Worm (Caenorhabditis elegans) whole organism, young adult: ENCODE results near the gene C35A5.5.

Experiments
- F22D6.2 ChIP-seq: sonication (generic microtip); optimal IDR thresholded peaks from 2 replicates; lab custom pipeline; 2016; ENCODE audit warnings: mild to moderate bottlenecking, missing genetic modification characterization, missing compliant biosample characterization
- F49E8.2 ChIP-seq: sonication (generic microtip); optimal IDR thresholded peaks from 3 replicates; lab custom pipeline; 2017; ENCODE audit warnings: missing genetic modification characterization, mild to moderate bottlenecking, missing compliant biosample characterization, antibody characterized with exemption, moderate library complexity; ENCODE audit not compliant: insufficient read depth
- K12H6.12 ChIP-seq: fragments of 200-800 bp; sonication (Bioruptor generic); optimal IDR thresholded peaks from 2 replicates; lab custom pipeline; 2018; ENCODE audit warnings: mild to moderate bottlenecking, missing genetic modification characterization, missing compliant biosample characterization
- Y53G8AR.9 ChIP-seq: fragments of 200-800 bp; sonication (Bioruptor generic); conservative IDR thresholded peaks from 2 replicates; pipeline ENCODE4 v1.3.6; 2022; ENCODE audit warnings: missing genetic modification reagents, missing genetic modification characterization, missing compliant biosample characterization
- Y56A3A.18 ChIP-seq: fragments of 200-800 bp; sonication (Bioruptor generic); IDR thresholded peaks from 2 replicates; pipeline ENCODE4 v1.3.6; 2022; ENCODE audit warnings: missing genetic modification reagents, missing genetic modification characterization, missing compliant biosample characterization
- aptf-2 ChIP-seq: fragments of 200-800 bp; sonication (Bioruptor generic); conservative IDR thresholded peaks from 2 replicates; pipeline ENCODE4 v1.3.6; 2022; ENCODE audit warnings: missing genetic modification reagents, missing genetic modification characterization, missing compliant biosample characterization
- aptf-3 ChIP-seq: fragments of 200-800 bp; sonication (Bioruptor generic); IDR thresholded peaks from 2 replicates; pipeline ENCODE4 v1.3.6; 2022; ENCODE audit warnings: missing genetic modification characterization, missing compliant biosample characterization
- athp-1 ChIP-seq: sonication (generic microtip); optimal IDR thresholded peaks from 2 replicates; lab custom pipeline; 2017; ENCODE audit warnings: mild to moderate bottlenecking, missing genetic modification characterization, missing compliant biosample characterization
- attf-3 ChIP-seq: fragments of 200-800 bp; sonication (Bioruptor generic); conservative IDR thresholded peaks from 2 replicates; pipeline ENCODE4 v1.3.6; 2022; ENCODE audit warnings: missing genetic modification reagents, missing genetic modification characterization, missing compliant biosample characterization
- attf-5 ChIP-seq: fragments of 200-800 bp; sonication (Bioruptor generic); optimal IDR thresholded peaks from 2 replicates; lab custom pipeline; 2018; ENCODE audit warnings: mild to moderate bottlenecking, missing genetic modification characterization, missing compliant biosample characterization
- cebp-1 ChIP-seq, 2 experiments: fragments of 200-800 bp in 1 of 2; sonication (Bioruptor generic) in 1 of 2; sonication (generic microtip) in 1 of 2; IDR thresholded peaks in 1 of 2; optimal IDR thresholded peaks in 1 of 2; 2 replicates each; pipeline versions ENCODE4 v1.3.6 to Lab custom; 2017 to 2022; ENCODE audit warnings: missing compliant biosample characterization in 2 of 2, missing genetic modification characterization in 2 of 2, mild to moderate bottlenecking in 1 of 2, missing genetic modification reagents in 1 of 2, moderate library complexity in 1 of 2
- ceh-27 ChIP-seq: fragments of 200-800 bp; sonication (Bioruptor generic); optimal IDR thresholded peaks from 2 replicates; lab custom pipeline; 2018; ENCODE audit warnings: mild to moderate bottlenecking, missing genetic modification characterization, moderate library complexity, missing compliant biosample characterization
- dpff-1 ChIP-seq: sonication (generic microtip); optimal IDR thresholded peaks from 2 replicates; lab custom pipeline; 2017; ENCODE audit warnings: mild to moderate bottlenecking, missing genetic modification characterization, missing compliant biosample characterization
- dpl-1 ChIP-seq: fragments of 150-350 bp; optimal IDR thresholded peaks from 2 replicates; lab custom pipeline; 2014; ENCODE audit warnings: missing biosample characterization, missing genetic modification reagents, missing genetic modification characterization
- efl-1 ChIP-seq: fragments of 150-350 bp; optimal IDR thresholded peaks from 2 replicates; lab custom pipeline; 2014; ENCODE audit warnings: missing biosample characterization, missing genetic modification reagents, missing genetic modification characterization
- egl-44 ChIP-seq: fragments of 200-800 bp; sonication (Bioruptor generic); IDR thresholded peaks from 2 replicates; pipeline ENCODE4 v1.3.6; 2022; ENCODE audit warnings: missing genetic modification reagents, missing genetic modification characterization, missing compliant biosample characterization
- ekl-4 ChIP-seq: fragments of 200-800 bp; sonication (Bioruptor generic); IDR thresholded peaks from 2 replicates; pipeline ENCODE4 v1.3.6; 2022; ENCODE audit warnings: missing genetic modification reagents, missing genetic modification characterization, missing compliant biosample characterization
- hlh-26 ChIP-seq: fragments of 200-800 bp; sonication (Bioruptor generic); conservative IDR thresholded peaks from 2 replicates; pipeline ENCODE4 v1.3.6; 2022; ENCODE audit warnings: missing genetic modification reagents, missing genetic modification characterization, missing compliant biosample characterization
- hmg-20 ChIP-seq: fragments of 200-800 bp; sonication (Bioruptor generic); IDR thresholded peaks from 2 replicates; pipeline ENCODE4 v1.3.6; 2022; ENCODE audit warnings: missing genetic modification reagents, missing genetic modification characterization, missing compliant biosample characterization
- lin-26 ChIP-seq: fragments of 200-800 bp; sonication (Bioruptor generic); IDR thresholded peaks from 2 replicates; pipeline ENCODE4 v1.3.6; 2022; ENCODE audit warnings: missing genetic modification reagents, missing genetic modification characterization, missing compliant biosample characterization
- lin-35 ChIP-seq, 3 experiments: fragments of 150-350 bp in 2 of 3; sonication (generic microtip) in 1 of 3; optimal IDR thresholded peaks; 2 replicates each; lab custom pipeline; 2014 to 2018; ENCODE audit warnings: missing biosample characterization in 3 of 3, missing genetic modification characterization in 3 of 3, missing genetic modification reagents in 3 of 3
- lin-40 ChIP-seq: sonication (generic microtip); optimal IDR thresholded peaks from 2 replicates; lab custom pipeline; 2016; ENCODE audit warnings: missing genetic modification characterization, mild to moderate bottlenecking, missing compliant biosample characterization, missing genotype, missing genetic modification reagents
- mes-4 ChIP-seq: sonication (generic microtip); optimal IDR thresholded peaks from 2 replicates; lab custom pipeline; 2016; ENCODE audit warnings: missing genotype, missing genetic modification characterization, missing compliant biosample characterization
- nfya-2 ChIP-seq: fragments of 200-800 bp; sonication (Bioruptor generic); IDR thresholded peaks from 2 replicates; pipeline ENCODE4 v1.3.6; 2022; ENCODE audit warnings: missing genetic modification reagents, missing genetic modification characterization, missing compliant biosample characterization
- nfyb-1 ChIP-seq: fragments of 200-800 bp; sonication (Bioruptor generic); IDR thresholded peaks from 2 replicates; pipeline ENCODE4 v1.3.6; 2022; ENCODE audit warnings: missing genetic modification reagents, missing genetic modification characterization, missing compliant biosample characterization
- nhr-179 ChIP-seq: sonication (generic microtip); optimal IDR thresholded peaks from 2 replicates; lab custom pipeline; 2016; ENCODE audit warnings: mild to moderate bottlenecking, missing genetic modification characterization, missing compliant biosample characterization
- nhr-27 ChIP-seq: fragments of 200-800 bp; sonication (Bioruptor generic); optimal IDR thresholded peaks from 2 replicates; lab custom pipeline; 2018; ENCODE audit warnings: mild to moderate bottlenecking, missing genetic modification characterization, moderate library complexity, missing compliant biosample characterization
- nhr-80 ChIP-seq: sonication (generic microtip); optimal IDR thresholded peaks from 2 replicates; lab custom pipeline; 2016; ENCODE audit warnings: missing genetic modification characterization, missing compliant biosample characterization
- pbrm-1 ChIP-seq: fragments of 200-800 bp; sonication (Bioruptor generic); IDR thresholded peaks from 2 replicates; pipeline ENCODE4 v1.3.6; 2022; ENCODE audit warnings: missing genetic modification reagents, missing genetic modification characterization, missing compliant biosample characterization
- rcor-1 ChIP-seq: fragments of 200-800 bp; sonication (Bioruptor generic); IDR thresholded peaks from 2 replicates; pipeline ENCODE4 v1.3.6; 2022; ENCODE audit warnings: missing genetic modification reagents, missing genetic modification characterization, missing compliant biosample characterization
- rpc-1 ChIP-seq, 2 experiments: fragments of 150-350 bp in 1 of 2; sonication (generic microtip) in 1 of 2; optimal IDR thresholded peaks; 2 replicates each; lab custom pipeline; 2014 to 2018; ENCODE audit warnings: missing biosample characterization in 1 of 2, missing genetic modification characterization in 1 of 2, missing genetic modification reagents in 1 of 2, missing genotype in 1 of 2
- sea-2 ChIP-seq: fragments of 200-800 bp; sonication (Bioruptor generic); IDR thresholded peaks from 2 replicates; pipeline ENCODE4 v1.3.6; 2022; ENCODE audit warnings: missing genetic modification characterization, missing compliant biosample characterization
- somi-1 ChIP-seq: fragments of 200-800 bp; sonication (Bioruptor generic); optimal IDR thresholded peaks from 2 replicates; lab custom pipeline; 2018; ENCODE audit warnings: mild to moderate bottlenecking, missing genetic modification characterization, missing compliant biosample characterization
- unc-130 ChIP-seq: sonication (generic microtip); optimal IDR thresholded peaks from 2 replicates; lab custom pipeline; 2016; ENCODE audit warnings: missing genetic modification reagents, missing genetic modification characterization, missing compliant biosample characterization
- unc-62 ChIP-seq: fragments of 150-350 bp; optimal IDR thresholded peaks from 2 replicates; lab custom pipeline; 2014; ENCODE audit warnings: missing biosample characterization, missing genetic modification reagents, missing genetic modification characterization
- ztf-6 ChIP-seq: fragments of 200-800 bp; sonication (Bioruptor generic); IDR thresholded peaks from 2 replicates; pipeline ENCODE4 v1.3.6; 2022; ENCODE audit warnings: missing genetic modification reagents, missing genetic modification characterization, missing compliant biosample characterization

C35A5.5 gene

ce11 chrV:10491443-10491842, 14.2 kb upstream of the C35A5.5 start, which contains the start of gene aqp-5:
aqp-5 (plus strand) TSS chrV:10491743.
- TF ChIP-seq dpl-1 (GFP tag; lab: Kevin White, UChicago) (no peak), dpff-1 (tag; lab: Kevin White, UChicago) (no peak)

ce11 chrV:10493150-10493549, 12.5 kb upstream of the C35A5.5 start, which contains the start of gene ugt-33:
ugt-33 (plus strand) TSS chrV:10493409.
- TF ChIP-seq hmg-20 (GFP tag; lab: Robert Waterston, UW) (no peak), sea-2 (no peak), nhr-80 (peak; percentile 47)

- TF ChIP-seq F22D6.2 (tag; lab: Kevin White, UChicago) (no peak), unc-62 (no peak), attf-5 (GFP tag; lab: Kevin White, UChicago) (no peak), rpc-1 (optimal IDR thresholded peaks at IDR 0.05; lab: Kevin White, UChicago) (no peak), rpc-1 (tag; optimal IDR thresholded peaks at IDR 0.05; lab: Kevin White, UChicago) (no peak), lin-35 (GFP tag; optimal IDR thresholded peaks at IDR 0.05; lab: Kevin White, UChicago) (no peak)
- TF ChIP-seq, all 124 proteins: peak for 0
Measured at ce11 chrV:10496733-10497132, 8.9 kb upstream of the C35A5.5 start, which contains the start of gene C35A5.4. C35A5.4 (plus strand) TSS chrV:10497033.

ce11 chrV:10501295-10501694, 4.4 kb upstream of the C35A5.5 start, which contains the start of gene C35A5.3:
C35A5.3 (minus strand) TSS chrV:10501395.
- TF ChIP-seq unc-62 (no peak), somi-1 (GFP tag; lab: Kevin White, UChicago) (no peak), dpff-1 (tag; lab: Kevin White, UChicago) (no peak), rcor-1 (GFP tag; lab: Robert Waterston, UW) (no peak), hlh-26 (no peak), mes-4 (no peak), F49E8.2 (tag; lab: Kevin White, UChicago) (no peak), Y53G8AR.9 (GFP tag; lab: Robert Waterston, UW) (no peak), nhr-80 (no peak), ceh-27 (GFP tag; lab: Kevin White, UChicago) (no peak), nfyb-1 (GFP tag; lab: Robert Waterston, UW) (no peak)
- TF ChIP-seq, all 124 proteins: peak for 0

- TF ChIP-seq Y56A3A.18, result no peak
- no peak for TF ChIP-seq K12H6.12 (tag; lab: Kevin White, UChicago)
- TF ChIP-seq ztf-6, result no peak
- no peak for TF ChIP-seq attf-3
- no peak for TF ChIP-seq lin-35 (GFP tag; optimal IDR thresholded peaks at IDR 0.05; lab: Kevin White, UChicago)
- no peak for TF ChIP-seq pbrm-1 (GFP tag; lab: Robert Waterston, UW)
Measured at ce11 chrV:10503011-10503410, 2.6 kb upstream of the C35A5.5 start, which contains the start of gene C35A5.11. C35A5.11 (minus strand) TSS chrV:10503111.

ce11 chrV:10503893-10504292, 1.8 kb upstream of the C35A5.5 start, which contains the start of gene C35A5.10:
C35A5.10 (plus strand) TSS chrV:10504193.
- no peak for TF ChIP-seq nhr-179 (tag; lab: Kevin White, UChicago)
- TF ChIP-seq nhr-27 (tag; lab: Kevin White, UChicago), result no peak
- no peak for TF ChIP-seq unc-130 (GFP tag; lab: Kevin White, UChicago)
- TF ChIP-seq, all 124 proteins: peak for 0

ce11 chrV:10508855-10509254, 3.2 kb downstream of the C35A5.5 start, which contains the start of gene C35A5.6:
C35A5.6 (plus strand) TSS chrV:10509137.
- TF ChIP-seq F49E8.2 (tag; lab: Kevin White, UChicago), result no peak
- no peak for TF ChIP-seq efl-1
- TF ChIP-seq aptf-3 (GFP tag; lab: Robert Waterston, UW), result no peak
- no peak for TF ChIP-seq lin-26 (GFP tag; lab: Robert Waterston, UW)
- no peak for TF ChIP-seq aptf-2
- TF ChIP-seq athp-1, result no peak
- no peak for TF ChIP-seq somi-1 (GFP tag; lab: Kevin White, UChicago)
- no peak for TF ChIP-seq cebp-1 (GFP tag; IDR thresholded peaks at IDR 0.05; lab: Robert Waterston, UW)
- no peak for TF ChIP-seq cebp-1 (tag; optimal IDR thresholded peaks at IDR 0.05; lab: Kevin White, UChicago)
- TF ChIP-seq ekl-4, result no peak
- no peak for TF ChIP-seq nfya-2 (GFP tag; lab: Robert Waterston, UW)
- no peak for TF ChIP-seq lin-40 (tag; lab: Kevin White, UChicago)
- TF ChIP-seq egl-44 (GFP tag; lab: Robert Waterston, UW), result no peak
